Fruit fly (Drosophila melanogaster) whole organism, wandering third instar larva: ENCODE measurements around the gene CG17294.

ENCODE experiments used
- CrebA ChIP-seq: fragments of 200-800 bp; sonication (Bioruptor generic); optimal IDR thresholded peaks from 2 replicates; lab custom pipeline; 2016; ENCODE audit warnings: missing biosample characterization, mild to moderate bottlenecking, missing genetic modification characterization, borderline replicate concordance
- GATAd ChIP-seq: sonication (Bioruptor generic); optimal IDR thresholded peaks from 2 replicates; lab custom pipeline; 2016; ENCODE audit warnings: missing biosample characterization, missing genetic modification characterization
- Mio ChIP-seq: sonication (Bioruptor generic); optimal IDR thresholded peaks from 2 replicates; lab custom pipeline; 2016; ENCODE audit warnings: missing biosample characterization, missing genetic modification characterization
- brk ChIP-seq: fragments of 200-800 bp; sonication (Bioruptor generic); optimal IDR thresholded peaks from 2 replicates; lab custom pipeline; 2016; ENCODE audit warnings: missing biosample characterization, mild to moderate bottlenecking, missing genetic modification characterization
- pan ChIP-seq: fragments of >200 bp; optimal IDR thresholded peaks from 2 replicates; lab custom pipeline; 2017
- psq ChIP-seq: fragments of 200-800 bp; sonication (Bioruptor generic); optimal IDR thresholded peaks from 3 replicates; lab custom pipeline; 2017; ENCODE audit warnings: missing biosample characterization, mild to moderate bottlenecking, missing genetic modification characterization, moderate library complexity
- sv ChIP-seq: fragments of 200-800 bp; sonication (Bioruptor generic); optimal IDR thresholded peaks from 3 replicates; lab custom pipeline; 2016; ENCODE audit warnings: missing biosample characterization, missing genetic modification characterization

DNA sequence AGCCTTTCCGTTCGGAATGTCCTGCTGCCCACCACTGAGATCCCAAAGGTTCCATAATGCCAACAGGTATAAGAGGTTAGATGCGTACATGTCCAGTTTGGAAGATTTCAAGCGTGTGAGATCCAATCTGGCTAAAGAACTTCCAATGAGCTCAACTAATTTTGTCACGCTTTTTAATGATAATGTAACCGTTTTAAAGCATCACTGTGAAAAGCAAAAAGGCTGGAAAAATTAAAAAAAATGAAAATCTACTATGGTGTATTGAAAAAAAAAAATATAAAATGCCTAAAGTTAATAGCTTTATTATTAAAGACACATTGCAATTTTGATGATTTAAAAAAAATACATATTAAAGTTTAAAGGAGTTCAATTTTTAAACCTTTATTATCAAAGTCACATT lies 16.3 kb downstream of the CG17294 start, which contains the start of gene Acp29AB:
- no peak for TF ChIP-seq CrebA (GFP tag; lab: Kevin White, UChicago)
- no peak for TF ChIP-seq pan (lab: Kevin White, UChicago)
- no peak for TF ChIP-seq psq (GFP tag; lab: Kevin White, UChicago)
- no peak for TF ChIP-seq brk (GFP tag; lab: Kevin White, UChicago)
- TF ChIP-seq GATAd (GFP tag; lab: Kevin White, UChicago): no peak
- no peak for TF ChIP-seq sv (GFP tag; lab: Kevin White, UChicago)
- TF ChIP-seq Mio (GFP tag; lab: Kevin White, UChicago): no peak
